Fruit fly (Drosophila melanogaster) whole organism, embryonic: ENCODE data around the gene Shc.

Experiments used
- BEAF-32 ChIP-seq: fragments of 200-800 bp; sonication (Bioruptor generic); optimal IDR thresholded peaks from 3 replicates; lab custom pipeline; 2017; ENCODE audit warnings: missing biosample characterization, missing genetic modification characterization, mild to moderate bottlenecking, moderate library complexity, missing genetic modification reagents
- CG12071 ChIP-seq: fragments of 200-800 bp; sonication (Bioruptor generic); optimal IDR thresholded peaks from 3 replicates; lab custom pipeline; 2018; ENCODE audit warnings: missing biosample characterization, mild to moderate bottlenecking, missing genetic modification characterization
- CG12391 ChIP-seq: fragments of 200-800 bp; sonication (Bioruptor generic); optimal IDR thresholded peaks from 3 replicates; lab custom pipeline; 2018; ENCODE audit warnings: missing biosample characterization, mild to moderate bottlenecking, missing genetic modification characterization, moderate library complexity
- CG12769 ChIP-seq: fragments of 200-800 bp; sonication (Bioruptor generic); optimal IDR thresholded peaks from 2 replicates; lab custom pipeline; 2019; ENCODE audit warnings: missing biosample characterization, mild to moderate bottlenecking, missing genetic modification characterization, moderate library complexity
- CG15514 ChIP-seq: fragments of 200-800 bp; sonication (Bioruptor generic); optimal IDR thresholded peaks from 3 replicates; lab custom pipeline; 2017; ENCODE audit warnings: missing biosample characterization, missing genetic modification characterization, mild to moderate bottlenecking, moderate library complexity, missing genetic modification reagents
- CG2889 ChIP-seq: fragments of 200-800 bp; sonication (Bioruptor generic); IDR thresholded peaks from 3 replicates; pipeline ENCODE4 v1.3.6; 2022; ENCODE audit warnings: missing biosample characterization, missing genetic modification characterization
- CG33557 ChIP-seq: fragments of 200-800 bp; sonication (Bioruptor generic); optimal IDR thresholded peaks from 2 replicates; lab custom pipeline; 2019; ENCODE audit warnings: missing biosample characterization, mild to moderate bottlenecking, missing genetic modification characterization, moderate library complexity
- CG34224 ChIP-seq: fragments of 200-800 bp; sonication (Bioruptor generic); IDR thresholded peaks from 3 replicates; pipeline ENCODE4 v1.3.6; 2022; ENCODE audit warnings: missing biosample characterization, missing genetic modification characterization; ENCODE audit not compliant: partially characterized antibody
- CG34422 ChIP-seq: fragments of 200-800 bp; sonication (Bioruptor generic); IDR thresholded peaks from 3 replicates; pipeline ENCODE4 v1.3.6; 2022; ENCODE audit warnings: missing biosample characterization, missing genetic modification characterization
- CG42726 ChIP-seq: fragments of 200-800 bp; sonication (Bioruptor generic); IDR thresholded peaks from 2 replicates; pipeline ENCODE4 v1.3.6; 2022; ENCODE audit warnings: missing biosample characterization, missing genetic modification characterization; ENCODE audit not compliant: partially characterized antibody
- CG4404 ChIP-seq: fragments of 200-800 bp; sonication (Bioruptor generic); IDR thresholded peaks from 2 replicates; pipeline ENCODE4 v1.3.6; 2022; ENCODE audit warnings: missing biosample characterization, missing genetic modification characterization
- CG6272 ChIP-seq: fragments of 200-800 bp; sonication (Bioruptor generic); IDR thresholded peaks from 2 replicates; pipeline ENCODE4 v1.3.6; 2022; ENCODE audit warnings: missing biosample characterization, missing genetic modification characterization
- CG6654 ChIP-seq: fragments of 200-800 bp; sonication (Bioruptor generic); optimal IDR thresholded peaks from 2 replicates; lab custom pipeline; 2017; ENCODE audit warnings: missing biosample characterization, mild to moderate bottlenecking, missing genetic modification characterization
- CG7745 ChIP-seq: fragments of 200-800 bp; sonication (Bioruptor generic); optimal IDR thresholded peaks from 2 replicates; lab custom pipeline; 2018; ENCODE audit warnings: missing biosample characterization, mild to moderate bottlenecking, missing genetic modification characterization, moderate library complexity
- CG7928 ChIP-seq: fragments of 200-800 bp; sonication (Bioruptor generic); optimal IDR thresholded peaks from 2 replicates; lab custom pipeline; 2017; ENCODE audit warnings: missing biosample characterization, mild to moderate bottlenecking, missing genetic modification characterization
- CG9797 ChIP-seq: fragments of 200-800 bp; sonication (Bioruptor generic); optimal IDR thresholded peaks from 3 replicates; lab custom pipeline; 2018; ENCODE audit warnings: missing biosample characterization, mild to moderate bottlenecking, missing genetic modification characterization
- CG9932 ChIP-seq: fragments of 200-800 bp; sonication (Bioruptor generic); IDR thresholded peaks from 2 replicates; pipeline ENCODE4 v1.3.6; 2022; ENCODE audit warnings: missing biosample characterization, missing genetic modification characterization
- Chrac-16 ChIP-seq: fragments of 200-800 bp; sonication (Bioruptor generic); optimal IDR thresholded peaks from 3 replicates; lab custom pipeline; 2016; ENCODE audit warnings: missing biosample characterization, missing genetic modification characterization
- Deaf1 ChIP-seq: fragments of 200-800 bp; optimal IDR thresholded peaks from 3 replicates; lab custom pipeline; 2019; ENCODE audit warnings: missing biosample characterization, mild to moderate bottlenecking, missing genetic modification characterization, moderate library complexity
- Dip2 ChIP-seq: fragments of 200-800 bp; sonication (Bioruptor generic); IDR thresholded peaks from 2 replicates; pipeline ENCODE4 v1.3.6; 2022; ENCODE audit warnings: missing biosample characterization, missing genetic modification characterization
- Elba2 ChIP-seq: fragments of 200-800 bp; sonication (Bioruptor generic); optimal IDR thresholded peaks from 3 replicates; lab custom pipeline; 2016; ENCODE audit warnings: missing biosample characterization, missing genetic modification characterization
- Ets97D ChIP-seq: fragments of 200-800 bp; sonication (Bioruptor generic); optimal IDR thresholded peaks from 3 replicates; lab custom pipeline; 2016; ENCODE audit warnings: missing biosample characterization, missing genetic modification characterization
- Hey ChIP-seq: fragments of 200-800 bp; sonication (Bioruptor generic); optimal IDR thresholded peaks from 3 replicates; lab custom pipeline; 2018; ENCODE audit warnings: missing biosample characterization, mild to moderate bottlenecking, missing genetic modification characterization
- Hr78 ChIP-seq, 2 experiments: fragments of 200-800 bp in 1 of 2; fragments of >200 bp in 1 of 2; sonication (Bioruptor generic) in 1 of 2; optimal IDR thresholded peaks; 2 replicates each; lab custom pipeline; 2017 to 2019; ENCODE audit warnings: missing biosample characterization in 2 of 2, missing genetic modification characterization in 2 of 2, mild to moderate bottlenecking in 1 of 2, moderate library complexity in 1 of 2
- Sox102F ChIP-seq: fragments of 200-800 bp; sonication (Bioruptor generic); optimal IDR thresholded peaks from 2 replicates; lab custom pipeline; 2018; ENCODE audit warnings: missing biosample characterization, mild to moderate bottlenecking, missing genetic modification characterization, moderate library complexity
- TFAM ChIP-seq: fragments of 200-800 bp; sonication (Bioruptor generic); optimal IDR thresholded peaks from 2 replicates; lab custom pipeline; 2017; ENCODE audit warnings: missing biosample characterization, missing genetic modification characterization, inconsistent platforms
- Xbp1 ChIP-seq: fragments of 200-800 bp; sonication (Bioruptor generic); optimal IDR thresholded peaks from 3 replicates; lab custom pipeline; 2016; ENCODE audit warnings: missing biosample characterization, mild to moderate bottlenecking, missing genetic modification characterization
- bbx ChIP-seq: fragments of 200-800 bp; sonication (Bioruptor generic); IDR thresholded peaks from 2 replicates; pipeline ENCODE4 v1.3.6; 2022; ENCODE audit warnings: missing biosample characterization, missing genetic modification characterization; ENCODE audit not compliant: partially characterized antibody
- crc ChIP-seq: fragments of 200-800 bp; sonication (Bioruptor generic); optimal IDR thresholded peaks from 2 replicates; lab custom pipeline; 2016; ENCODE audit warnings: missing biosample characterization, missing genetic modification characterization
- cwo ChIP-seq: fragments of 200-800 bp; sonication (Bioruptor generic); optimal IDR thresholded peaks from 3 replicates; lab custom pipeline; 2017; ENCODE audit warnings: missing biosample characterization, missing genetic modification characterization, mild to moderate bottlenecking, moderate library complexity, missing genetic modification reagents
- dysf ChIP-seq: fragments of 200-800 bp; sonication (Bioruptor generic); IDR thresholded peaks from 3 replicates; pipeline ENCODE4 v1.3.6; 2022; ENCODE audit warnings: missing biosample characterization, missing genetic modification characterization
- fd102C ChIP-seq: fragments of 200-800 bp; sonication (Bioruptor generic); optimal IDR thresholded peaks from 2 replicates; lab custom pipeline; 2018; ENCODE audit warnings: missing biosample characterization, mild to moderate bottlenecking, missing genetic modification characterization, moderate library complexity
- ftz-f1 ChIP-seq: fragments of 200-800 bp; sonication (Bioruptor generic); optimal IDR thresholded peaks from 2 replicates; lab custom pipeline; 2016; ENCODE audit warnings: missing biosample characterization, missing genetic modification characterization
- gfzf ChIP-seq: fragments of 200-800 bp; sonication (Bioruptor generic); optimal IDR thresholded peaks from 2 replicates; lab custom pipeline; 2016; ENCODE audit warnings: missing biosample characterization, mild to moderate bottlenecking, missing genetic modification characterization, moderate library complexity
- grn ChIP-seq: fragments of 200-800 bp; sonication (Bioruptor generic); optimal IDR thresholded peaks from 3 replicates; lab custom pipeline; 2017; ENCODE audit warnings: missing biosample characterization, missing genetic modification characterization
- gsb ChIP-seq: fragments of 200-800 bp; sonication (Bioruptor generic); IDR thresholded peaks from 2 replicates; pipeline ENCODE4 v1.3.6; 2022; ENCODE audit warnings: missing biosample characterization, missing genetic modification characterization
- gsb-n ChIP-seq: fragments of 200-800 bp; sonication (Bioruptor generic); optimal IDR thresholded peaks from 3 replicates; lab custom pipeline; 2018; ENCODE audit warnings: missing biosample characterization, mild to moderate bottlenecking, missing genetic modification characterization
- lbe ChIP-seq: fragments of 200-800 bp; sonication (Bioruptor generic); optimal IDR thresholded peaks from 2 replicates; lab custom pipeline; 2016; ENCODE audit warnings: missing biosample characterization, mild to moderate bottlenecking, missing genetic modification characterization
- maf-S ChIP-seq: fragments of 200-800 bp; sonication (Bioruptor generic); optimal IDR thresholded peaks from 2 replicates; lab custom pipeline; 2016; ENCODE audit warnings: missing biosample characterization, missing genetic modification characterization
- peb ChIP-seq: fragments of 200-800 bp; sonication (Bioruptor generic); IDR thresholded peaks from 2 replicates; pipeline ENCODE4 v1.3.6; 2022; ENCODE audit warnings: missing biosample characterization, missing genetic modification characterization
- phol ChIP-seq: fragments of 200-800 bp; sonication (Bioruptor generic); optimal IDR thresholded peaks from 3 replicates; lab custom pipeline; 2018; ENCODE audit warnings: missing biosample characterization, mild to moderate bottlenecking, missing genetic modification characterization, moderate library complexity
- pnt ChIP-seq: fragments of 200-800 bp; sonication (Bioruptor generic); optimal IDR thresholded peaks from 3 replicates; lab custom pipeline; 2016; ENCODE audit warnings: missing biosample characterization, missing genetic modification characterization
- psq ChIP-seq: fragments of 200-800 bp; sonication (Bioruptor generic); optimal IDR thresholded peaks from 2 replicates; lab custom pipeline; 2017; ENCODE audit warnings: missing biosample characterization, missing genetic modification characterization
- scrt ChIP-seq: fragments of 200-800 bp; sonication (Bioruptor generic); optimal IDR thresholded peaks from 2 replicates; lab custom pipeline; 2018; ENCODE audit warnings: missing biosample characterization, mild to moderate bottlenecking, missing genetic modification characterization, moderate library complexity
- sd ChIP-seq: fragments of 200-800 bp; sonication (Bioruptor generic); optimal IDR thresholded peaks from 3 replicates; lab custom pipeline; 2018; ENCODE audit warnings: missing biosample characterization, mild to moderate bottlenecking, missing genetic modification characterization, moderate library complexity
- sens-2 ChIP-seq: fragments of 200-800 bp; sonication (Bioruptor generic); IDR thresholded peaks from 2 replicates; pipeline ENCODE4 v1.3.6; 2022; ENCODE audit warnings: missing biosample characterization, missing genetic modification characterization
- tap ChIP-seq: fragments of 200-800 bp; optimal IDR thresholded peaks from 3 replicates; lab custom pipeline; 2019; ENCODE audit warnings: missing biosample characterization, mild to moderate bottlenecking, missing genetic modification characterization, moderate library complexity
- tgo ChIP-seq: fragments of 200-800 bp; sonication (Bioruptor generic); IDR thresholded peaks from 3 replicates; pipeline ENCODE4 v1.3.6; 2022; ENCODE audit warnings: missing biosample characterization, missing genetic modification characterization
- twi ChIP-seq: fragments of 200-800 bp; optimal IDR thresholded peaks from 2 replicates; lab custom pipeline; 2019; ENCODE audit warnings: missing biosample characterization, mild to moderate bottlenecking, missing genetic modification characterization, moderate library complexity

The Shc gene

dm6 chr3L:9451522-9452118 lies 24.8 kb downstream of the Shc start, which contains the start of the genes CG3448 and ghi (continued):
- TF ChIP-seq CG34224 (GFP tag; lab: Robert Waterston, UW) (peak; percentile 74), Hr78 (GFP tag; optimal IDR thresholded peaks at IDR 0.05; lab: Kevin White, UChicago) (no peak), CG15514 (GFP tag; lab: Kevin White, UChicago) (peak; percentile 70), CG9932 (GFP tag; lab: Robert Waterston, UW) (peak; percentile 61), CG42726 (no peak), CG7745 (tag; lab: Kevin White, UChicago) (no peak), gsb (GFP tag; lab: Robert Waterston, UW) (no peak), twi (tag; lab: Kevin White, UChicago) (peak; percentile 13), CG6272 (peak; percentile 60; the same call in 1 of the 2 replicates), TFAM (GFP tag; lab: Kevin White, UChicago) (no peak), Elba2 (peak; percentile 17), Xbp1 (GFP tag; lab: Kevin White, UChicago) (peak; percentile 42), maf-S (no peak), gfzf (GFP tag; lab: Kevin White, UChicago) (peak; percentile 1), psq (GFP tag; lab: Kevin White, UChicago) (no peak), scrt (GFP tag; lab: Kevin White, UChicago) (peak; percentile 91), Deaf1 (tag; lab: Kevin White, UChicago) (peak; percentile 25), Chrac-16 (GFP tag; lab: Kevin White, UChicago) (no peak), BEAF-32 (GFP tag; lab: Kevin White, UChicago) (peak; percentile 72), tap (tag; lab: Kevin White, UChicago) (peak; percentile 45), crc (GFP tag; lab: Kevin White, UChicago) (no peak), CG12769 (tag; lab: Kevin White, UChicago) (peak; percentile 8), CG6654 (GFP tag; lab: Kevin White, UChicago) (no peak), CG4404 (GFP tag; lab: Robert Waterston, UW) (peak; percentile 49; the same call in 1 of the 2 replicates), gsb-n (tag; lab: Kevin White, UChicago) (peak; percentile 24), CG2889 (no peak), CG34422 (peak; percentile 58; the same call in 1 of the 3 replicates), pnt (peak; percentile 29), Sox102F (GFP tag; lab: Kevin White, UChicago) (peak; percentile 52), Hey (tag; lab: Kevin White, UChicago) (no peak), Dip2 (no peak), phol (tag; lab: Kevin White, UChicago) (peak; percentile 87)

dm6 chr3L:9452422-9452821 lies 25.6 kb downstream of the Shc start:
- peak; percentile 90 for TF ChIP-seq Hey (tag; lab: Kevin White, UChicago)
- TF ChIP-seq lbe (GFP tag; lab: Kevin White, UChicago), result no peak
- TF ChIP-seq sens-2 (GFP tag; lab: Robert Waterston, UW), result no peak
- TF ChIP-seq grn (GFP tag; lab: Kevin White, UChicago), result peak; percentile 94
- no peak for TF ChIP-seq Ets97D (GFP tag; lab: Kevin White, UChicago)
- no peak for TF ChIP-seq CG42726
- TF ChIP-seq peb (GFP tag; lab: Robert Waterston, UW), result no peak
- TF ChIP-seq CG12071 (GFP tag; lab: Kevin White, UChicago), result no peak
- peak; percentile 63 for TF ChIP-seq cwo (GFP tag; lab: Kevin White, UChicago)
- TF ChIP-seq dysf (GFP tag; lab: Robert Waterston, UW), result 0 out of 3 replicates have a peak, but pooled peaks have one; percentile 16
- TF ChIP-seq CG12769 (tag; lab: Kevin White, UChicago), result no peak
- TF ChIP-seq sd, result peak; percentile 14
- TF ChIP-seq CG33557, result no peak
- TF ChIP-seq fd102C, result no peak
- TF ChIP-seq tgo (GFP tag; lab: Robert Waterston, UW), result no peak
- no peak for TF ChIP-seq CG12391 (tag; lab: Kevin White, UChicago)
- TF ChIP-seq ftz-f1 (GFP tag; lab: Kevin White, UChicago), result no peak
- TF ChIP-seq CG7928 (GFP tag; lab: Kevin White, UChicago), result no peak
- TF ChIP-seq bbx (GFP tag; lab: Robert Waterston, UW), result 0 out of 2 replicates have a peak, but pooled peaks have one; percentile 31
- no peak for TF ChIP-seq CG9797
